Worm (Caenorhabditis elegans): Measurements from ENCODE around the gene Y110A2AR.1.

- TF ChIP-seq cog-1 (tag; optimal IDR thresholded peaks at IDR 0.05) (no peak), tab-1 (GFP tag; IDR thresholded peaks at IDR 0.05) (no peak)
Observed at ce11 chrII:2965215-2965998, 45.9 kb downstream of the Y110A2AR.1 start.
